Fruit fly (Drosophila melanogaster) whole organism, prepupa: ENCODE measurements around the gene Wnt4.
A peak's percentile ranks its signal among the peaks of the same experiment; 100 is the strongest.

ENCODE experiments used
- Blimp-1 ChIP-seq: fragments of 200-800 bp; sonication (Bioruptor generic); optimal IDR thresholded peaks from 3 replicates; lab custom pipeline; 2017; ENCODE audit warnings: missing biosample characterization, missing genetic modification characterization, mild to moderate bottlenecking, moderate library complexity, missing genetic modification reagents
- CG1621 ChIP-seq: fragments of 200-800 bp; sonication (Bioruptor generic); optimal IDR thresholded peaks from 3 replicates; lab custom pipeline; 2018; ENCODE audit warnings: missing biosample characterization, mild to moderate bottlenecking, missing genetic modification characterization
- CG16779 ChIP-seq: fragments of 200-800 bp; sonication (Bioruptor generic); optimal IDR thresholded peaks from 3 replicates; lab custom pipeline; 2017; ENCODE audit warnings: missing biosample characterization, mild to moderate bottlenecking, missing genetic modification characterization
- CG3032 ChIP-seq: fragments of 200-800 bp; optimal IDR thresholded peaks from 2 replicates; lab custom pipeline; 2019; ENCODE audit warnings: missing biosample characterization, mild to moderate bottlenecking, missing genetic modification characterization, moderate library complexity
- CG34406 ChIP-seq: fragments of 200-800 bp; sonication (Bioruptor generic); optimal IDR thresholded peaks from 3 replicates; lab custom pipeline; 2016; ENCODE audit warnings: missing biosample characterization, missing genetic modification characterization
- CG6276 ChIP-seq: fragments of 200-800 bp; sonication (Bioruptor generic); optimal IDR thresholded peaks from 2 replicates; lab custom pipeline; 2017; ENCODE audit warnings: missing biosample characterization, mild to moderate bottlenecking, missing genetic modification characterization
- CG6808 ChIP-seq: fragments of 200-800 bp; sonication (Bioruptor generic); optimal IDR thresholded peaks from 3 replicates; lab custom pipeline; 2017; ENCODE audit warnings: missing biosample characterization, missing genetic modification characterization, mild to moderate bottlenecking, moderate library complexity, missing genetic modification reagents
- CG6854 ChIP-seq: fragments of 200-800 bp; sonication (Bioruptor generic); optimal IDR thresholded peaks from 2 replicates; lab custom pipeline; 2017; ENCODE audit warnings: missing biosample characterization, mild to moderate bottlenecking, missing genetic modification characterization
- CG8119 ChIP-seq: fragments of 200-800 bp; sonication (Bioruptor generic); IDR thresholded peaks from 3 replicates; pipeline ENCODE4 v1.3.6; 2022; ENCODE audit warnings: missing biosample characterization, missing genetic modification characterization
- CG8319 ChIP-seq: fragments of 200-800 bp; sonication (Bioruptor generic); optimal IDR thresholded peaks from 3 replicates; lab custom pipeline; 2016; ENCODE audit warnings: missing biosample characterization, missing genetic modification characterization
- CG8632 ChIP-seq: fragments of 200-800 bp; sonication (Bioruptor generic); optimal IDR thresholded peaks from 3 replicates; lab custom pipeline; 2016; ENCODE audit warnings: missing biosample characterization, missing genetic modification characterization
- CG9139 ChIP-seq: fragments of 200-800 bp; sonication (Bioruptor generic); optimal IDR thresholded peaks from 3 replicates; lab custom pipeline; 2017; ENCODE audit warnings: missing biosample characterization, mild to moderate bottlenecking, missing genetic modification characterization
- Eip78C ChIP-seq: fragments of 200-800 bp; sonication (Bioruptor generic); peaks from one replicate; lab custom pipeline; 2016; ENCODE audit warnings: missing biosample characterization, missing genetic modification characterization
- Eip93F ChIP-seq: fragments of 200-800 bp; sonication (Bioruptor generic); optimal IDR thresholded peaks from 2 replicates; lab custom pipeline; 2016; ENCODE audit warnings: missing biosample characterization, mild to moderate bottlenecking, missing genetic modification characterization
- Ets96B ChIP-seq: fragments of 200-800 bp; optimal IDR thresholded peaks from 2 replicates; lab custom pipeline; 2019; ENCODE audit warnings: missing biosample characterization, mild to moderate bottlenecking, missing genetic modification characterization, moderate library complexity
- Gug ChIP-seq: fragments of 200-800 bp; sonication (Bioruptor generic); IDR thresholded peaks from 2 replicates; pipeline ENCODE4 v1.3.6; 2022; ENCODE audit warnings: missing biosample characterization, missing genetic modification characterization
- Smox ChIP-seq: fragments of 200-800 bp; sonication (Bioruptor generic); optimal IDR thresholded peaks from 3 replicates; lab custom pipeline; 2016; ENCODE audit warnings: missing biosample characterization, missing genetic modification characterization
- Sox14 ChIP-seq: fragments of 200-800 bp; sonication (Bioruptor generic); optimal IDR thresholded peaks from 3 replicates; lab custom pipeline; 2016; ENCODE audit warnings: missing biosample characterization, missing genetic modification characterization
- eg ChIP-seq: fragments of 200-800 bp; sonication (Bioruptor generic); IDR thresholded peaks from 3 replicates; pipeline ENCODE4 v1.3.6; 2022; ENCODE audit warnings: missing biosample characterization, missing genetic modification characterization
- fd59A ChIP-seq: fragments of 200-800 bp; sonication (Bioruptor generic); optimal IDR thresholded peaks from 2 replicates; lab custom pipeline; 2017; ENCODE audit warnings: missing biosample characterization, mild to moderate bottlenecking, missing genetic modification characterization, missing genetic modification reagents
- fd85E ChIP-seq: fragments of 200-800 bp; sonication (Bioruptor generic); optimal IDR thresholded peaks from 3 replicates; lab custom pipeline; 2016; ENCODE audit warnings: missing biosample characterization, missing genetic modification characterization
- fkh ChIP-seq: fragments of 200-800 bp; sonication (Bioruptor generic); optimal IDR thresholded peaks from 3 replicates; lab custom pipeline; 2017; ENCODE audit warnings: missing biosample characterization, mild to moderate bottlenecking, missing genetic modification characterization, moderate library complexity
- pdm3 ChIP-seq: fragments of 200-800 bp; sonication (Bioruptor generic); optimal IDR thresholded peaks from 3 replicates; lab custom pipeline; 2016; ENCODE audit warnings: missing biosample characterization, missing genetic modification characterization
- salr ChIP-seq, 2 experiments: fragments of 200-800 bp; sonication (Bioruptor generic); optimal IDR thresholded peaks; 3 replicates each; lab custom pipeline; 2016 to 2018; ENCODE audit warnings: missing biosample characterization in 2 of 2, missing genetic modification characterization in 2 of 2, mild to moderate bottlenecking in 1 of 2
- spab ChIP-seq: fragments of 200-800 bp; sonication (Bioruptor generic); optimal IDR thresholded peaks from 2 replicates; lab custom pipeline; 2017; ENCODE audit warnings: missing biosample characterization, mild to moderate bottlenecking, missing genetic modification characterization, missing genetic modification reagents
- ss ChIP-seq, 2 experiments: fragments of 200-800 bp; sonication (Bioruptor generic); optimal IDR thresholded peaks; 2 replicates in 1 of 2; 3 replicates in 1 of 2; lab custom pipeline; 2017 to 2018; ENCODE audit warnings: mild to moderate bottlenecking in 2 of 2, missing biosample characterization in 2 of 2, missing genetic modification characterization in 2 of 2, moderate library complexity in 1 of 2
- svp ChIP-seq: fragments of 200-800 bp; sonication (Bioruptor generic); peaks from one replicate; lab custom pipeline; 2016; ENCODE audit warnings: missing biosample characterization, missing genetic modification characterization
- vri ChIP-seq: fragments of 200-800 bp; sonication (Bioruptor generic); optimal IDR thresholded peaks from 3 replicates; lab custom pipeline; 2016; ENCODE audit warnings: missing biosample characterization, mild to moderate bottlenecking, missing genetic modification characterization

The Wnt4 gene

dm6 chr2L:7214885-7215284 is 62.1 kb downstream of the Wnt4 start:
- TF ChIP-seq Eip78C: peak; percentile 68
- no peak for TF ChIP-seq Blimp-1 (GFP tag; lab: Kevin White, UChicago)
- no peak for TF ChIP-seq eg
- TF ChIP-seq vri (GFP tag; lab: Kevin White, UChicago): peak; percentile 77
- TF ChIP-seq ss (GFP tag; optimal IDR thresholded peaks at IDR 0.05; lab: Kevin White, UChicago): peak in 1 of 2 experiments; percentile 23
- TF ChIP-seq Eip93F (GFP tag; lab: Kevin White, UChicago): peak; percentile 39
- peak; percentile 74 for TF ChIP-seq svp (GFP tag; lab: Kevin White, UChicago)
- peak; percentile 51 for TF ChIP-seq fkh (GFP tag; lab: Kevin White, UChicago)

DNA sequence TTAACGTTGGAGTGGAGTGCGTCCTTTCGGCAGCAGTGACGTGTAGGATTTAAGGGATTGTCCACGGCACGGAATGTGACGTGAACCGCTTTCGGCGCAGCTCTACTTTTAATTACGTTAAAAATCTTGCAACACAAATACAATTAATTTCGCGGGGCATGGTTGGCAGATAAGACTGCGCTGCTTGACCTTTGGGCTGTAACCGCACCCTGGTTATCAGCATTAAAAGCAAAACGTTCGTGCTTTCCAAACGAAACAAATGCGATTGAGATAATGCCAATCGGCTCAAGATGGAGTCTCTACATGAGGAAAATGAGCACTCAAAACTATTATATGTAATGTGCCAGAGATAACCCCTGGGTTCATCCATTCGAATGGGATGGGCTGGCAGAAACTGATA is 63.4 kb downstream of the Wnt4 start:
- TF ChIP-seq CG6276 (no peak), Sox14 (GFP tag; lab: Kevin White, UChicago) (no peak), CG3032 (tag; lab: Kevin White, UChicago) (no peak), Eip93F (GFP tag; lab: Kevin White, UChicago) (no peak), CG8319 (GFP tag; lab: Kevin White, UChicago) (no peak), pdm3 (no peak), svp (GFP tag; lab: Kevin White, UChicago) (peak; percentile 98), vri (GFP tag; lab: Kevin White, UChicago) (no peak), fd59A (GFP tag; lab: Kevin White, UChicago) (no peak)

- TF ChIP-seq CG8119 (no peak), CG9139 (GFP tag; lab: Kevin White, UChicago) (peak; percentile 71), fd85E (GFP tag; lab: Kevin White, UChicago) (no peak), CG6808 (peak; percentile 64), eg (no peak), CG16779 (peak; percentile 43), Ets96B (no peak), ss (GFP tag; optimal IDR thresholded peaks at IDR 0.05; lab: Kevin White, UChicago) (peak; percentile 55 to 70), salr (GFP tag; optimal IDR thresholded peaks at IDR 0.05; lab: Kevin White, UChicago) (no peak), CG8632 (no peak), CG1621 (tag; lab: Kevin White, UChicago) (no peak), Eip78C (peak; percentile 39), CG34406 (GFP tag; lab: Kevin White, UChicago) (no peak), spab (GFP tag; lab: Kevin White, UChicago) (peak; percentile 27), CG8319 (GFP tag; lab: Kevin White, UChicago) (no peak), svp (GFP tag; lab: Kevin White, UChicago) (peak; percentile 83), Smox (GFP tag; lab: Kevin White, UChicago) (no peak), CG6276 (peak; percentile 59), CG6854 (GFP tag; lab: Kevin White, UChicago) (peak; percentile 6), Gug (GFP tag; lab: Robert Waterston, UW) (no peak)
These were observed 69.3 kb downstream of the Wnt4 start for dm6 chr2L:7207660-7208059.
